Fruit fly (Drosophila melanogaster): ENCODE measurements around the gene CG15012.

DNA sequence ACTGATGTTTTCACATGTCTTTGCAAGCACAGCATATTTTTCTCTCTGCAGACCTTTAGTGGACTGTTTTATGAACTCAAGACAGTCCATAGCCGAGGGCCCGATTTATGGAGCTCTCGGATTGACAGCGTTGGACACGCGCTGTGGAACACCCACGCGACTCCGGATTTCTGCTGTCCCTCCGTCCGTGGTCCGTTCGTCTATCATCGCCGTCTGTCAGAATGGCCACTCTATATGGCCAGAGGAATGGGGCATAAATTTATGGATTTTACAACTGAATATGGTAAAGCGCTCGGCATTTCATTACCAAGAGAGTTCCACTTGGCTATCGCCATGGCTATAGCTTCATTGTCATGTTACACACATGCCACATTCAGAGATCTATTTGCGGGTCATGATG, 36.0 kb upstream of the CG15012 start:
- TF ChIP-seq EcR (GFP tag; optimal IDR thresholded peaks at IDR 0.05) (no peak), CG32121 (GFP tag; IDR thresholded peaks at IDR 0.05) (no peak), CG10348 (GFP tag; IDR thresholded peaks at IDR 0.05) (no peak), CG8301 (tag; optimal IDR thresholded peaks at IDR 0.05) (no peak), D1 (tag; optimal IDR thresholded peaks at IDR 0.05) (no peak), CG13204 (GFP tag; optimal IDR thresholded peaks at IDR 0.05) (no peak), CG4496 (GFP tag; IDR thresholded peaks at IDR 0.05) (no peak)
